Worm (Caenorhabditis elegans) whole organism, L2 larva: ENCODE measurements around the gene rps-13.

Experiments
- C34F6.9 ChIP-seq: fragments of 150-350 bp; optimal IDR thresholded peaks from 2 replicates; lab custom pipeline; 2014; ENCODE audit warnings: missing biosample characterization, missing genetic modification characterization
- F13H6.1 ChIP-seq: sonication (generic microtip); optimal IDR thresholded peaks from 2 replicates; lab custom pipeline; 2016; ENCODE audit warnings: missing genetic modification characterization, missing compliant biosample characterization
- R02D3.7 ChIP-seq: fragments of 150-350 bp; optimal IDR thresholded peaks from 2 replicates; lab custom pipeline; 2014; ENCODE audit warnings: missing biosample characterization, missing genetic modification characterization
- Y55F3AM.14 ChIP-seq: fragments of 200-800 bp; sonication (Bioruptor generic); optimal IDR thresholded peaks from 2 replicates; lab custom pipeline; 2018; ENCODE audit warnings: mild to moderate bottlenecking, missing genetic modification characterization, missing compliant biosample characterization
- ZK546.5 ChIP-seq: sonication (generic microtip); optimal IDR thresholded peaks from 2 replicates; lab custom pipeline; 2017; ENCODE audit warnings: missing biosample characterization, missing genetic modification characterization
- alr-1 ChIP-seq: fragments of 150-350 bp; optimal IDR thresholded peaks from 2 replicates; lab custom pipeline; 2014; ENCODE audit warnings: missing biosample characterization, missing genetic modification characterization
- ama-1 ChIP-seq: fragments of 150-350 bp; optimal IDR thresholded peaks from 2 replicates; lab custom pipeline; 2018; ENCODE audit warnings: inconsistent platforms
- blmp-1 ChIP-seq: sonication (generic microtip); optimal IDR thresholded peaks from 2 replicates; lab custom pipeline; 2017; ENCODE audit warnings: missing genetic modification characterization, mild to moderate bottlenecking, missing compliant biosample characterization, antibody characterized with exemption, moderate library complexity; ENCODE audit not compliant: insufficient read depth
- ceh-16 ChIP-seq: fragments of 150-350 bp; optimal IDR thresholded peaks from 2 replicates; lab custom pipeline; 2014; ENCODE audit warnings: missing biosample characterization, missing genetic modification characterization
- ceh-82 ChIP-seq: fragments of 150-350 bp; optimal IDR thresholded peaks from 2 replicates; lab custom pipeline; 2014; ENCODE audit warnings: missing biosample characterization, missing genetic modification characterization
- crh-2 ChIP-seq: sonication (generic microtip); optimal IDR thresholded peaks from 2 replicates; lab custom pipeline; 2017; ENCODE audit warnings: missing biosample characterization, missing genetic modification characterization
- egl-27 ChIP-seq: sonication (generic microtip); optimal IDR thresholded peaks from 3 replicates; lab custom pipeline; 2017; ENCODE audit warnings: missing biosample characterization, missing genetic modification reagents, missing genetic modification characterization
- elt-1 ChIP-seq: fragments of 150-350 bp; optimal IDR thresholded peaks from 2 replicates; lab custom pipeline; 2014; ENCODE audit warnings: missing biosample characterization, missing genetic modification characterization
- elt-3 ChIP-seq: sonication (generic microtip); optimal IDR thresholded peaks from 2 replicates; lab custom pipeline; 2017; ENCODE audit warnings: missing biosample characterization, missing genetic modification characterization
- fos-1 ChIP-seq: fragments of 150-350 bp; optimal IDR thresholded peaks from 2 replicates; lab custom pipeline; 2014; ENCODE audit warnings: missing biosample characterization, missing genetic modification characterization
- gmeb-1 ChIP-seq: fragments of 150-350 bp; optimal IDR thresholded peaks from 2 replicates; lab custom pipeline; 2014; ENCODE audit warnings: missing biosample characterization, missing genetic modification characterization
- lin-11 ChIP-seq: fragments of 150-350 bp; sonication (generic microtip); optimal IDR thresholded peaks from 2 replicates; lab custom pipeline; 2014; ENCODE audit warnings: missing biosample characterization, missing genetic modification characterization, inconsistent platforms, mixed read lengths
- lin-13 ChIP-seq: fragments of 150-350 bp; optimal IDR thresholded peaks from 2 replicates; lab custom pipeline; 2014; ENCODE audit warnings: missing biosample characterization, missing genetic modification reagents, missing genetic modification characterization
- lin-39 ChIP-seq: fragments of 150-350 bp; optimal IDR thresholded peaks from 2 replicates; lab custom pipeline; 2014; ENCODE audit warnings: missing biosample characterization, missing genetic modification reagents, missing genetic modification characterization
- lsy-2 ChIP-seq, 2 experiments: fragments of 150-350 bp in 1 of 2; sonication (generic microtip) in 1 of 2; optimal IDR thresholded peaks; 2 replicates each; lab custom pipeline; 2014 to 2017; ENCODE audit warnings: missing biosample characterization in 2 of 2, missing genetic modification characterization in 2 of 2
- mab-5 ChIP-seq: fragments of 150-350 bp; optimal IDR thresholded peaks from 2 replicates; lab custom pipeline; 2014; ENCODE audit warnings: missing biosample characterization, missing genetic modification characterization
- mdl-1 ChIP-seq, 2 experiments: fragments of 150-350 bp in 1 of 2; sonication (generic microtip) in 1 of 2; optimal IDR thresholded peaks; 2 replicates each; lab custom pipeline; 2017; ENCODE audit warnings: missing biosample characterization in 2 of 2, missing genetic modification characterization in 2 of 2
- nhr-10 ChIP-seq: sonication (generic microtip); optimal IDR thresholded peaks from 2 replicates; lab custom pipeline; 2017; ENCODE audit warnings: missing biosample characterization, missing genetic modification characterization
- nhr-11 ChIP-seq: fragments of 150-350 bp; optimal IDR thresholded peaks from 2 replicates; lab custom pipeline; 2014; ENCODE audit warnings: missing biosample characterization, missing genetic modification characterization
- nhr-12 ChIP-seq: fragments of 150-350 bp; optimal IDR thresholded peaks from 2 replicates; lab custom pipeline; 2014; ENCODE audit warnings: missing biosample characterization, missing genetic modification characterization
- nhr-129 ChIP-seq: fragments of 150-350 bp; optimal IDR thresholded peaks from 2 replicates; lab custom pipeline; 2014; ENCODE audit warnings: missing biosample characterization, missing genetic modification characterization
- nhr-21 ChIP-seq: fragments of 150-350 bp; optimal IDR thresholded peaks from 2 replicates; lab custom pipeline; 2014; ENCODE audit warnings: missing biosample characterization, missing genetic modification characterization
- nhr-23 ChIP-seq: fragments of 150-350 bp; optimal IDR thresholded peaks from 2 replicates; lab custom pipeline; 2014; ENCODE audit warnings: missing biosample characterization, missing genetic modification reagents, missing genetic modification characterization
- nhr-25 ChIP-seq: fragments of 150-350 bp; sonication (generic microtip); optimal IDR thresholded peaks from 3 replicates; lab custom pipeline; 2014; ENCODE audit warnings: missing biosample characterization, missing genetic modification characterization
- nhr-6 ChIP-seq: fragments of 150-350 bp; optimal IDR thresholded peaks from 2 replicates; lab custom pipeline; 2014; ENCODE audit warnings: missing biosample characterization, missing genetic modification characterization
- nhr-77 ChIP-seq: fragments of 150-350 bp; optimal IDR thresholded peaks from 2 replicates; lab custom pipeline; 2014; ENCODE audit warnings: missing biosample characterization, missing genetic modification characterization
- peb-1 ChIP-seq: fragments of 150-350 bp; optimal IDR thresholded peaks from 2 replicates; lab custom pipeline; 2014; ENCODE audit warnings: missing biosample characterization, missing genetic modification characterization
- sem-4 ChIP-seq: fragments of 150-350 bp; optimal IDR thresholded peaks from 2 replicates; lab custom pipeline; 2014; ENCODE audit warnings: missing biosample characterization, missing genetic modification reagents, missing genetic modification characterization
- skn-1 ChIP-seq: sonication (generic microtip); optimal IDR thresholded peaks from 2 replicates; lab custom pipeline; 2017; ENCODE audit warnings: missing biosample characterization, missing genetic modification characterization
- sma-3 ChIP-seq: sonication (generic microtip); optimal IDR thresholded peaks from 2 replicates; lab custom pipeline; 2016; ENCODE audit warnings: missing genetic modification reagents, missing genetic modification characterization, missing compliant biosample characterization
- sma-9 ChIP-seq, 2 experiments: fragments of 150-350 bp in 1 of 2; sonication (generic microtip) in 1 of 2; optimal IDR thresholded peaks; 2 replicates each; lab custom pipeline; 2014 to 2016; ENCODE audit warnings: missing genetic modification characterization in 2 of 2, mild to moderate bottlenecking in 1 of 2, missing biosample characterization in 1 of 2, missing compliant biosample characterization in 1 of 2, missing genetic modification reagents in 1 of 2, moderate library complexity in 1 of 2
- snpc-4 ChIP-seq: fragments of 150-350 bp; optimal IDR thresholded peaks from 2 replicates; lab custom pipeline; 2014; ENCODE audit warnings: missing biosample characterization, missing genetic modification characterization
- unc-39 ChIP-seq: fragments of 150-350 bp; optimal IDR thresholded peaks from 2 replicates; lab custom pipeline; 2014; ENCODE audit warnings: missing biosample characterization, missing genetic modification characterization
- unc-55 ChIP-seq: fragments of 150-350 bp; sonication (generic microtip); optimal IDR thresholded peaks from 3 replicates; lab custom pipeline; 2014; ENCODE audit warnings: missing biosample characterization, missing genetic modification reagents, missing genetic modification characterization
- unc-62 ChIP-seq: fragments of 150-350 bp; optimal IDR thresholded peaks from 2 replicates; lab custom pipeline; 2014; ENCODE audit warnings: missing biosample characterization, missing genetic modification reagents, missing genetic modification characterization
- zag-1 ChIP-seq: fragments of 150-350 bp; optimal IDR thresholded peaks from 2 replicates; lab custom pipeline; 2014; ENCODE audit warnings: missing biosample characterization, missing genetic modification characterization
- ztf-11 ChIP-seq: sonication (generic microtip); optimal IDR thresholded peaks from 2 replicates; lab custom pipeline; 2017; ENCODE audit warnings: missing biosample characterization, missing genetic modification characterization
- ztf-4 ChIP-seq: fragments of 150-350 bp; optimal IDR thresholded peaks from 2 replicates; lab custom pipeline; 2014; ENCODE audit warnings: missing biosample characterization, missing genetic modification characterization

The rps-13 gene

ce11 chrIII:6421473-6421872 lies 46.7 kb upstream of the rps-13 start:
- TF ChIP-seq ama-1 (lab: Kevin White, UChicago) (peak; percentile 44), lin-13 (GFP tag; lab: Kevin White, UChicago) (no peak), peb-1 (tag; lab: Kevin White, UChicago) (no peak)

- peak; percentile 96 for TF ChIP-seq nhr-21 (tag; lab: Kevin White, UChicago)
- TF ChIP-seq unc-55 (GFP tag; lab: Kevin White, UChicago), result peak; percentile 63
- no peak for TF ChIP-seq nhr-23 (tag; lab: Kevin White, UChicago)
- TF ChIP-seq nhr-77 (tag; lab: Kevin White, UChicago), result no peak
- no peak for TF ChIP-seq peb-1 (tag; lab: Kevin White, UChicago)
- TF ChIP-seq unc-62 (GFP tag; lab: Kevin White, UChicago), result peak; percentile 66
- no peak for TF ChIP-seq snpc-4
- TF ChIP-seq mab-5 (tag; lab: Kevin White, UChicago), result peak; percentile 83
- peak; percentile 95 for TF ChIP-seq sma-3 (GFP tag; lab: Kevin White, UChicago)
- no peak for TF ChIP-seq nhr-11 (tag; lab: Kevin White, UChicago)
- no peak for TF ChIP-seq skn-1 (tag; lab: Kevin White, UChicago)
- TF ChIP-seq Y55F3AM.14 (GFP tag; lab: Kevin White, UChicago), result peak; percentile 89
- peak; percentile 97 for TF ChIP-seq sma-9 (GFP tag; optimal IDR thresholded peaks at IDR 0.05; lab: Kevin White, UChicago)
- TF ChIP-seq sma-9 (tag; optimal IDR thresholded peaks at IDR 0.05; lab: Kevin White, UChicago), result no peak
- peak; percentile 59 for TF ChIP-seq lin-13 (GFP tag; lab: Kevin White, UChicago)
- TF ChIP-seq elt-1 (tag; lab: Kevin White, UChicago), result peak; percentile 1
- peak; percentile 24 for TF ChIP-seq ZK546.5
- TF ChIP-seq nhr-25 (tag; lab: Kevin White, UChicago), result peak; percentile 92
- TF ChIP-seq lsy-2 (tag; optimal IDR thresholded peaks at IDR 0.05; lab: Kevin White, UChicago), result peak; percentile 53 to 89
- TF ChIP-seq mdl-1 (tag; optimal IDR thresholded peaks at IDR 0.05; lab: Kevin White, UChicago), result peak; percentile 95 to 97
- TF ChIP-seq sem-4, result peak; percentile 81
- no peak for TF ChIP-seq nhr-12
- peak; percentile 88 for TF ChIP-seq C34F6.9 (tag; lab: Kevin White, UChicago)
- no peak for TF ChIP-seq alr-1
- peak; percentile 42 for TF ChIP-seq egl-27 (tag; lab: Kevin White, UChicago)
- peak; percentile 53 for TF ChIP-seq ceh-16 (tag; lab: Kevin White, UChicago)
- peak; percentile 50 for TF ChIP-seq nhr-6 (tag; lab: Kevin White, UChicago)
- no peak for TF ChIP-seq ztf-11 (tag; lab: Kevin White, UChicago)
- TF ChIP-seq elt-3 (tag; lab: Kevin White, UChicago), result no peak
- peak; percentile 71 for TF ChIP-seq lin-11 (tag; lab: Kevin White, UChicago)
- peak; percentile 47 for TF ChIP-seq zag-1 (tag; lab: Kevin White, UChicago)
- TF ChIP-seq gmeb-1 (tag; lab: Kevin White, UChicago), result peak; percentile 85
- no peak for TF ChIP-seq R02D3.7 (tag; lab: Kevin White, UChicago)
- peak; percentile 46 for TF ChIP-seq nhr-10
- peak; percentile 44 for TF ChIP-seq nhr-129 (tag; lab: Kevin White, UChicago)
- peak; percentile 35 for TF ChIP-seq ztf-4 (tag; lab: Kevin White, UChicago)
- peak; percentile 58 for TF ChIP-seq fos-1
- TF ChIP-seq F13H6.1, result peak; percentile 94
- TF ChIP-seq lin-39 (tag; lab: Kevin White, UChicago), result no peak
- TF ChIP-seq ceh-82 (tag; lab: Kevin White, UChicago), result peak; percentile 55
- peak; percentile 85 for TF ChIP-seq crh-2 (tag; lab: Kevin White, UChicago)
- TF ChIP-seq unc-39 (tag; lab: Kevin White, UChicago), result no peak
- peak; percentile 83 for TF ChIP-seq blmp-1 (tag; lab: Kevin White, UChicago)
Measured at ce11 chrIII:6420995-6421404, 46.2 kb upstream of the rps-13 start.
